Fruit fly (Drosophila melanogaster) whole organism, embryonic: ENCODE results near the gene CG5815.

Experiments
- ATbp ChIP-seq: fragments of 200-800 bp; sonication (Bioruptor generic); optimal IDR thresholded peaks from 2 replicates; lab custom pipeline; 2017; ENCODE audit warnings: missing biosample characterization, mild to moderate bottlenecking, missing genetic modification characterization, missing genetic modification reagents
- CG10565 ChIP-seq: fragments of 200-800 bp; sonication (Bioruptor generic); optimal IDR thresholded peaks from 3 replicates; lab custom pipeline; 2016; ENCODE audit warnings: missing biosample characterization, mild to moderate bottlenecking, missing genetic modification characterization
- CG11504 ChIP-seq: fragments of 200-800 bp; sonication (Bioruptor generic); optimal IDR thresholded peaks from 3 replicates; lab custom pipeline; 2019; ENCODE audit warnings: missing biosample characterization, mild to moderate bottlenecking, missing genetic modification characterization, moderate library complexity
- CG12391 ChIP-seq: fragments of 200-800 bp; sonication (Bioruptor generic); optimal IDR thresholded peaks from 3 replicates; lab custom pipeline; 2018; ENCODE audit warnings: missing biosample characterization, mild to moderate bottlenecking, missing genetic modification characterization, moderate library complexity
- CG13624 ChIP-seq: fragments of 200-800 bp; sonication (Bioruptor generic); optimal IDR thresholded peaks from 2 replicates; lab custom pipeline; 2016; ENCODE audit warnings: missing biosample characterization, missing genetic modification characterization
- CG14965 ChIP-seq: fragments of 200-800 bp; sonication (Bioruptor generic); optimal IDR thresholded peaks from 2 replicates; lab custom pipeline; 2016; ENCODE audit warnings: missing biosample characterization, missing genetic modification characterization, borderline replicate concordance
- CG15269 ChIP-seq: fragments of 200-800 bp; sonication (Bioruptor generic); optimal IDR thresholded peaks from 2 replicates; lab custom pipeline; 2018; ENCODE audit warnings: missing biosample characterization, mild to moderate bottlenecking, missing genetic modification characterization, moderate library complexity
- CG15601 ChIP-seq: fragments of 200-800 bp; sonication (Bioruptor generic); optimal IDR thresholded peaks from 3 replicates; lab custom pipeline; 2019; ENCODE audit warnings: missing biosample characterization, mild to moderate bottlenecking, missing genetic modification characterization, moderate library complexity
- CG18599 ChIP-seq: fragments of 200-800 bp; sonication (Bioruptor generic); optimal IDR thresholded peaks from 3 replicates; lab custom pipeline; 2017; ENCODE audit warnings: missing biosample characterization, missing genetic modification characterization, mild to moderate bottlenecking, moderate library complexity, missing genetic modification reagents
- CG2116 ChIP-seq: fragments of 200-800 bp; sonication (Bioruptor generic); optimal IDR thresholded peaks from 3 replicates; lab custom pipeline; 2018; ENCODE audit warnings: missing biosample characterization, mild to moderate bottlenecking, missing genetic modification characterization
- CG2199 ChIP-seq: fragments of 200-800 bp; sonication (Bioruptor generic); IDR thresholded peaks from 3 replicates; pipeline ENCODE4 v1.3.6; 2022; ENCODE audit warnings: missing biosample characterization, missing genetic modification characterization
- CG32532 ChIP-seq: fragments of 200-800 bp; sonication (Bioruptor generic); IDR thresholded peaks from 2 replicates; pipeline ENCODE4 v1.3.6; 2022; ENCODE audit warnings: missing biosample characterization, missing genetic modification characterization
- CG43689 ChIP-seq: fragments of 200-800 bp; sonication (Bioruptor generic); IDR thresholded peaks from 2 replicates; pipeline ENCODE4 v1.3.6; 2022; ENCODE audit warnings: missing biosample characterization, missing genetic modification characterization
- CG4617 ChIP-seq: fragments of 200-800 bp; sonication (Bioruptor generic); optimal IDR thresholded peaks from 3 replicates; lab custom pipeline; 2016; ENCODE audit warnings: missing biosample characterization, missing genetic modification characterization, borderline replicate concordance
- CG6654 ChIP-seq: fragments of 200-800 bp; sonication (Bioruptor generic); optimal IDR thresholded peaks from 2 replicates; lab custom pipeline; 2017; ENCODE audit warnings: missing biosample characterization, mild to moderate bottlenecking, missing genetic modification characterization
- CG6813 ChIP-seq: fragments of 200-800 bp; sonication (Bioruptor generic); optimal IDR thresholded peaks from 2 replicates; lab custom pipeline; 2017; ENCODE audit warnings: missing biosample characterization, missing genetic modification characterization, mild to moderate bottlenecking, moderate library complexity, missing genetic modification reagents
- CG7745 ChIP-seq: fragments of 200-800 bp; sonication (Bioruptor generic); optimal IDR thresholded peaks from 2 replicates; lab custom pipeline; 2018; ENCODE audit warnings: missing biosample characterization, mild to moderate bottlenecking, missing genetic modification characterization, moderate library complexity
- CG7839 ChIP-seq: fragments of 200-800 bp; sonication (Bioruptor generic); optimal IDR thresholded peaks from 3 replicates; lab custom pipeline; 2018; ENCODE audit warnings: missing biosample characterization, mild to moderate bottlenecking, missing genetic modification characterization, moderate library complexity
- Camta ChIP-seq: fragments of 200-800 bp; sonication (Bioruptor generic); optimal IDR thresholded peaks from 2 replicates; lab custom pipeline; 2016; ENCODE audit warnings: missing biosample characterization, missing genetic modification characterization
- CoRest ChIP-seq: fragments of 200-800 bp; sonication (Bioruptor generic); optimal IDR thresholded peaks from 3 replicates; lab custom pipeline; 2018; ENCODE audit warnings: missing biosample characterization, mild to moderate bottlenecking, missing genetic modification characterization, moderate library complexity
- Ets97D ChIP-seq: fragments of 200-800 bp; sonication (Bioruptor generic); optimal IDR thresholded peaks from 3 replicates; lab custom pipeline; 2016; ENCODE audit warnings: missing biosample characterization, missing genetic modification characterization
- Fer1 ChIP-seq: fragments of 200-800 bp; sonication (Bioruptor generic); optimal IDR thresholded peaks from 2 replicates; lab custom pipeline; 2017; ENCODE audit warnings: missing biosample characterization, mild to moderate bottlenecking, missing genetic modification characterization
- Gug ChIP-seq: fragments of 200-800 bp; sonication (Bioruptor generic); IDR thresholded peaks from 4 replicates; pipeline ENCODE4 v1.3.6; 2022; ENCODE audit warnings: missing biosample characterization, missing genetic modification characterization
- HmgZ ChIP-seq: fragments of 200-800 bp; sonication (Bioruptor generic); optimal IDR thresholded peaks from 2 replicates; lab custom pipeline; 2018; ENCODE audit warnings: missing biosample characterization, mild to moderate bottlenecking, missing genetic modification characterization
- Hr3 ChIP-seq: fragments of 200-800 bp; sonication (Bioruptor generic); optimal IDR thresholded peaks from 3 replicates; lab custom pipeline; 2016; ENCODE audit warnings: missing biosample characterization, missing genetic modification characterization
- Myb ChIP-seq: fragments of 200-800 bp; sonication (Bioruptor generic); optimal IDR thresholded peaks from 2 replicates; lab custom pipeline; 2016; ENCODE audit warnings: missing biosample characterization, missing genetic modification characterization
- Rfx ChIP-seq: fragments of 200-800 bp; sonication (Bioruptor generic); IDR thresholded peaks from 2 replicates; pipeline ENCODE4 v1.3.6; 2022; ENCODE audit warnings: missing biosample characterization, missing genetic modification characterization
- Stat92E ChIP-seq, 3 experiments: fragments of >200 bp in 2 of 3; fragments of 200-800 bp in 1 of 3; sonication (Bioruptor generic) in 1 of 3; optimal IDR thresholded peaks; 2 replicates each; lab custom pipeline; 2017 to 2019; ENCODE audit warnings: missing biosample characterization in 3 of 3, missing genetic modification characterization in 3 of 3, mild to moderate bottlenecking in 1 of 3, moderate library complexity in 1 of 3
- Taf1 ChIP-seq: fragments of 200-800 bp; sonication (Bioruptor generic); IDR thresholded peaks from 2 replicates; pipeline ENCODE4 v1.3.6; 2022; ENCODE audit warnings: missing biosample characterization, missing genetic modification characterization
- btn ChIP-seq: fragments of 200-800 bp; sonication (Bioruptor generic); optimal IDR thresholded peaks from 2 replicates; lab custom pipeline; 2016; ENCODE audit warnings: missing biosample characterization, missing genetic modification characterization
- cg ChIP-seq: fragments of 200-800 bp; sonication (Bioruptor generic); optimal IDR thresholded peaks from 3 replicates; lab custom pipeline; 2019; ENCODE audit warnings: missing biosample characterization, mild to moderate bottlenecking, missing genetic modification characterization, moderate library complexity
- cwo ChIP-seq: fragments of 200-800 bp; sonication (Bioruptor generic); optimal IDR thresholded peaks from 3 replicates; lab custom pipeline; 2017; ENCODE audit warnings: missing biosample characterization, missing genetic modification characterization, mild to moderate bottlenecking, moderate library complexity, missing genetic modification reagents
- dati ChIP-seq: fragments of 200-800 bp; sonication (Bioruptor generic); IDR thresholded peaks from 2 replicates; pipeline ENCODE4 v1.3.6; 2022; ENCODE audit warnings: missing biosample characterization, missing genetic modification characterization
- gcm2 ChIP-seq: fragments of 200-800 bp; sonication (Bioruptor generic); optimal IDR thresholded peaks from 2 replicates; lab custom pipeline; 2016; ENCODE audit warnings: missing biosample characterization, missing genetic modification characterization
- grau ChIP-seq: fragments of 200-800 bp; optimal IDR thresholded peaks from 3 replicates; lab custom pipeline; 2019; ENCODE audit warnings: missing biosample characterization, mild to moderate bottlenecking, missing genetic modification characterization, moderate library complexity
- grn ChIP-seq: fragments of 200-800 bp; sonication (Bioruptor generic); optimal IDR thresholded peaks from 3 replicates; lab custom pipeline; 2017; ENCODE audit warnings: missing biosample characterization, missing genetic modification characterization
- gt ChIP-seq: fragments of 200-800 bp; sonication (Bioruptor generic); IDR thresholded peaks from 2 replicates; pipeline ENCODE4 v1.3.6; 2022; ENCODE audit warnings: missing biosample characterization, missing genetic modification characterization
- hbn ChIP-seq: fragments of 200-800 bp; sonication (Bioruptor generic); IDR thresholded peaks from 2 replicates; pipeline ENCODE4 v1.3.6; 2022; ENCODE audit warnings: missing biosample characterization, missing genetic modification characterization; ENCODE audit not compliant: partially characterized antibody
- odd ChIP-seq: fragments of 200-800 bp; sonication (Bioruptor generic); optimal IDR thresholded peaks from 2 replicates; lab custom pipeline; 2017; ENCODE audit warnings: missing biosample characterization, mild to moderate bottlenecking, missing genetic modification characterization
- p53 ChIP-seq: fragments of 200-800 bp; sonication (Bioruptor generic); optimal IDR thresholded peaks from 2 replicates; lab custom pipeline; 2016; ENCODE audit warnings: missing biosample characterization, missing genetic modification characterization
- pita ChIP-seq: fragments of 200-800 bp; sonication (Bioruptor generic); optimal IDR thresholded peaks from 2 replicates; lab custom pipeline; 2017; ENCODE audit warnings: missing biosample characterization, mild to moderate bottlenecking, missing genetic modification characterization
- pros ChIP-seq: fragments of 200-800 bp; sonication (Bioruptor generic); optimal IDR thresholded peaks from 3 replicates; lab custom pipeline; 2019; ENCODE audit warnings: missing biosample characterization, mild to moderate bottlenecking, missing genetic modification characterization, moderate library complexity
- salm ChIP-seq: fragments of 200-800 bp; sonication (Bioruptor generic); optimal IDR thresholded peaks from 2 replicates; lab custom pipeline; 2018; ENCODE audit warnings: missing biosample characterization, mild to moderate bottlenecking, missing genetic modification characterization
- sd ChIP-seq: fragments of 200-800 bp; sonication (Bioruptor generic); optimal IDR thresholded peaks from 3 replicates; lab custom pipeline; 2018; ENCODE audit warnings: missing biosample characterization, mild to moderate bottlenecking, missing genetic modification characterization, moderate library complexity
- slbo ChIP-seq: fragments of 200-800 bp; sonication (Bioruptor generic); IDR thresholded peaks from 2 replicates; pipeline ENCODE4 v1.3.6; 2022; ENCODE audit warnings: missing biosample characterization, missing genetic modification characterization
- sna ChIP-seq: fragments of 200-800 bp; sonication (Bioruptor generic); IDR thresholded peaks from 2 replicates; pipeline ENCODE4 v1.3.6; 2022; ENCODE audit warnings: missing biosample characterization, missing genetic modification characterization; ENCODE audit not compliant: partially characterized antibody
- trem ChIP-seq: fragments of 200-800 bp; optimal IDR thresholded peaks from 3 replicates; lab custom pipeline; 2019; ENCODE audit warnings: missing biosample characterization, mild to moderate bottlenecking, missing genetic modification characterization, moderate library complexity
- zf30C ChIP-seq: fragments of 200-800 bp; sonication (Bioruptor generic); optimal IDR thresholded peaks from 3 replicates; lab custom pipeline; 2018; ENCODE audit warnings: missing biosample characterization, mild to moderate bottlenecking, missing genetic modification characterization

CG5815 gene

DNA sequence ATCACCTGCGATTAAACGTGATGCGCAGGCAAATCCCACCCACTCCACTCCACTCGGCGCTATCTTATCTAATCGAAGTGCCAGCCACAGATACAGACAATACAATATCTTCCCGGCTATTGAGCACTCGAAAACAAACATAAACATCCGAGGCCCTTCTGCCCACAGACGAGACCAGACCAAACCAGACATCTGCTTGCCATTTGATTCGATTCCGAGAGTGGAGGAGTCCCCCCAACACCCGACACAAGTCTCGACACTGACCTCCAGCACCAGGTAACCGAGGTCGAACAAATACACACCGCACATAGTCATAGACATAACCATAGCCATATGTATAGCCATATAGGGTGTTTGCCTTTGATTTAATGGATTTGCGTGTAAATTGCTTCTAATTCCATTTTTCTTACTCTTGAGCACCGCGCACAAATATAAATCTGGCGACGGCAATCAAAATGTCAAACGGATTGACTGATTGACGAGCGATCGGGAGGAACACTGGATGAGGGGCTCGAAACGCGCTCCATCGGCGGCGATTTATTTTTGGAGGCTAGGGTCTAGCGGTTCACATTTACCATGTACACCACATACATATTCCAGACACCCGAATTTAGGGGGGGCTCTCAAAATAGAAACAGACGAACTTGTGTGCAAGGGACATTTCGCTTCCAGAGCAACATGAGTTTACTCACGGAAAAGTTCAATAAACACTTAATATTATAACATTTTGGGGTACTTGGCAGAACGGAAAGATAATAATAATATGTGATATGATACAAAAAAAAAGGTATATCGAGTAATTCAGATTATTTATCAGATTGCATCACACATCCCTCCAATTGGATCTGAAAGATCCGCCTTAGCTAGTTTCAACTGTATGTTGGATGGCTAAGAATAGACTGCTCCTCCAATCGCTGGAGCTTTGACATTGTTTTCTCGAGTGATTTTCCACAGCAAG is 36.7 kb downstream of the CG5815 start (continued):
- no peak for TF ChIP-seq CG18599
- TF ChIP-seq Rfx (GFP tag; lab: Robert Waterston, UW), result no peak
- no peak for TF ChIP-seq CG14965 (GFP tag; lab: Kevin White, UChicago)
- no peak for TF ChIP-seq pita (GFP tag; lab: Kevin White, UChicago)
- no peak for TF ChIP-seq CG10565 (GFP tag; lab: Kevin White, UChicago)
- TF ChIP-seq CG32532 (GFP tag; lab: Robert Waterston, UW), result no peak
- TF ChIP-seq CG15269 (tag; lab: Kevin White, UChicago), result no peak
- peak; percentile 28 for TF ChIP-seq CG7745 (tag; lab: Kevin White, UChicago)
- TF ChIP-seq cg, result no peak
- TF ChIP-seq btn (GFP tag; lab: Kevin White, UChicago), result no peak
- no peak for TF ChIP-seq p53
- TF ChIP-seq grn (GFP tag; lab: Kevin White, UChicago), result peak; percentile 83
- no peak for TF ChIP-seq ATbp (GFP tag; lab: Kevin White, UChicago)
- TF ChIP-seq trem (tag; lab: Kevin White, UChicago), result no peak
- no peak for TF ChIP-seq gt
- no peak for TF ChIP-seq Gug (GFP tag; lab: Robert Waterston, UW)
- TF ChIP-seq sd, result peak; percentile 56
- TF ChIP-seq Myb (GFP tag; lab: Kevin White, UChicago), result no peak
- no peak for TF ChIP-seq CG15601 (tag; lab: Kevin White, UChicago)
- TF ChIP-seq CG6654 (GFP tag; lab: Kevin White, UChicago), result no peak
- TF ChIP-seq sna (GFP tag; lab: Robert Waterston, UW), result no peak
- TF ChIP-seq Taf1 (GFP tag; lab: Robert Waterston, UW), result no peak
- no peak for TF ChIP-seq pros (GFP tag; lab: Kevin White, UChicago)
- TF ChIP-seq CG11504 (tag; lab: Kevin White, UChicago), result peak; percentile 10
- no peak for TF ChIP-seq dati (GFP tag; lab: Robert Waterston, UW)
- TF ChIP-seq CG4617 (GFP tag; lab: Kevin White, UChicago), result no peak
- peak; percentile 57 for TF ChIP-seq cwo (GFP tag; lab: Kevin White, UChicago)
- no peak for TF ChIP-seq hbn (GFP tag; lab: Robert Waterston, UW)
- no peak for TF ChIP-seq CG2116 (GFP tag; lab: Kevin White, UChicago)
- TF ChIP-seq odd, result no peak
- TF ChIP-seq CG2199, result no peak
- no peak for TF ChIP-seq zf30C
- peak; percentile 28 for TF ChIP-seq CoRest (tag; lab: Kevin White, UChicago)
- TF ChIP-seq HmgZ, result no peak
- no peak for TF ChIP-seq Camta (GFP tag; lab: Kevin White, UChicago)
- peak; percentile 92 for TF ChIP-seq grau (tag; lab: Kevin White, UChicago)
- no peak for TF ChIP-seq slbo (GFP tag; lab: Robert Waterston, UW)
- TF ChIP-seq CG13624 (GFP tag; lab: Kevin White, UChicago), result no peak
- no peak for TF ChIP-seq CG43689 (GFP tag; lab: Robert Waterston, UW)
- peak; percentile 40 for TF ChIP-seq CG6813 (GFP tag; lab: Kevin White, UChicago)
- no peak for TF ChIP-seq Ets97D
- no peak for TF ChIP-seq gcm2
- no peak for TF ChIP-seq CG12391 (tag; lab: Kevin White, UChicago)
- no peak for TF ChIP-seq Fer1 (GFP tag; lab: Kevin White, UChicago)
- TF ChIP-seq Hr3 (GFP tag; lab: Kevin White, UChicago), result no peak
- TF ChIP-seq salm (tag; lab: Kevin White, UChicago), result no peak
- no peak for TF ChIP-seq Stat92E (GFP tag; optimal IDR thresholded peaks at IDR 0.05; lab: Kevin White, UChicago)
- TF ChIP-seq CG7839 (tag; lab: Kevin White, UChicago), result peak; percentile 21
